Worm (Caenorhabditis elegans) whole organism, early embryonic: ENCODE data around the gene pap-3.

Source experiments
- ama-1 ChIP-seq: fragments of 150-350 bp; optimal IDR thresholded peaks from 2 replicates; lab custom pipeline; 2014
- ceh-13 ChIP-seq: fragments of 200-800 bp; sonication (Bioruptor generic); optimal IDR thresholded peaks from 2 replicates; lab custom pipeline; 2018; ENCODE audit warnings: mild to moderate bottlenecking, missing genetic modification characterization, missing compliant biosample characterization
- flt-1 ChIP-seq: fragments of 200-800 bp; sonication (Bioruptor generic); IDR thresholded peaks from 2 replicates; pipeline ENCODE4 v1.3.6; 2022; ENCODE audit warnings: missing genetic modification characterization, missing compliant biosample characterization
- hmbx-1 ChIP-seq: sonication (generic microtip); optimal IDR thresholded peaks from 2 replicates; lab custom pipeline; 2016; ENCODE audit warnings: mild to moderate bottlenecking, missing genetic modification characterization, missing compliant biosample characterization
- scrt-1 ChIP-seq: fragments of 200-800 bp; sonication (Bioruptor generic); IDR thresholded peaks from 2 replicates; pipeline ENCODE4 v1.3.6; 2022; ENCODE audit warnings: missing genetic modification characterization, missing compliant biosample characterization
- tbx-11 ChIP-seq: fragments of 200-800 bp; sonication (Bioruptor generic); IDR thresholded peaks from 2 replicates; pipeline ENCODE4 v1.3.6; 2022; ENCODE audit warnings: missing genetic modification characterization, missing compliant biosample characterization

DNA sequence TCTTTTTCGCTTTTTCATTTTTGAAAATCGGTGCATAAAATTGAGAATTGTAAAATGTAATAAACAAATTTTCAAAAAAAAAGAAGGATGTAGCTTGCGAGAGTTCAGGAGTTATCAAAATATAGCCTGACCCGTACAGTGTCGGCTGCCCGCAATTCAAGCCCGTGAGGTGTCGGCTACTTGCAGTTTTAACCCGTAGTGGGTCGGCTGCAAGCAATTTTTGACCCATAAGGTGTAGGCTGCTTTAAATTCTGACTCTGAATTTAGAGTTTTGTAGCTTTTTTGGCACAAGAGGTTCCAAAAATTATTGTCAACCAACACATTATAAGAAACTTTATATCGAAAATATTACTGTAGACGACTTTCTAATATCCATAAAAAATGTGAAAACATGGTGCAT, 29.6 kb upstream of the pap-3 start:
- TF ChIP-seq ama-1 (no peak), hmbx-1 (tag; lab: Kevin White, UChicago) (no peak), flt-1 (no peak), ceh-13 (no peak), tbx-11 (GFP tag; lab: Robert Waterston, UW) (no peak), scrt-1 (no peak)
